Worm (Caenorhabditis elegans): ENCODE results near the gene B0024.3.

- TF ChIP-seq ama-1 (optimal IDR thresholded peaks at IDR 0.05), result no peak
- no peak for TF ChIP-seq tra-4 (tag; optimal IDR thresholded peaks at IDR 0.05)
- TF ChIP-seq aly-1 (tag; optimal IDR thresholded peaks at IDR 0.05), result no peak
- TF ChIP-seq ets-7 (tag; optimal IDR thresholded peaks at IDR 0.05), result no peak
- TF ChIP-seq flt-1 (GFP tag; IDR thresholded peaks at IDR 0.05), result no peak
- no peak for TF ChIP-seq ceh-36 (tag; optimal IDR thresholded peaks at IDR 0.05)
Observed at ce11 chrV:10255005-10255472, 32.3 kb upstream of the B0024.3 start, which contains the start of gene rop-1.
